Worm (Caenorhabditis elegans): Measurements from ENCODE around the gene pkc-3.

DNA sequence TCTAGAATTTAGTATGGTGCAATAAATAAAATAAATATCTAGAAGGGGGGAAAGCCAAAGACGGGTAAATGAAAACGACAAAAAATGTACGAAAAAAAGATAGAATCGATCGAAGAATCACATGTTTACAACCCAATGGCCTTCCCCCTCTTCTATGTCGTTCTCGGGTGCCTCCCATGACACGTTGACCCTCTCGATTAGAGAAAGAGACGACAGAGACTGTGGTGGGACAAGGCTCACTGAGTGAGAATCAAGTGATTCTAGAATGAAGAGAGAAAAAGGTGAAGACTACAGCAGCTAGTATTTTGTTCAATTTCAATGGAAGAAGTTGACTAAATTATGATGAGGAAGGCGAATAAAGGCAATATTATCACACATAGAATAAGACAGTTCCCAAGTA is 46.2 kb downstream of the pkc-3 start:
- no peak for TF ChIP-seq tbx-2 (tag; optimal IDR thresholded peaks at IDR 0.05)
- TF ChIP-seq eor-1 (tag; optimal IDR thresholded peaks at IDR 0.05), result no peak
- no peak for TF ChIP-seq ceh-9 (tag; optimal IDR thresholded peaks at IDR 0.05)
- TF ChIP-seq fos-1 (tag; optimal IDR thresholded peaks at IDR 0.05), result no peak
- TF ChIP-seq nhr-12 (tag; optimal IDR thresholded peaks at IDR 0.05), result no peak
- TF ChIP-seq ZK546.5 (tag; optimal IDR thresholded peaks at IDR 0.05), result no peak
- no peak for TF ChIP-seq nhr-28 (tag; optimal IDR thresholded peaks at IDR 0.05)
- TF ChIP-seq skn-1 (tag; optimal IDR thresholded peaks at IDR 0.05), result no peak
- no peak for TF ChIP-seq unc-62 (GFP tag; optimal IDR thresholded peaks at IDR 0.05)
- TF ChIP-seq lin-15B (tag; optimal IDR thresholded peaks at IDR 0.05), result no peak
